Fruit fly (Drosophila melanogaster): ENCODE measurements around the gene Prp6.
A peak's percentile ranks its signal among the peaks of the same experiment; 100 is the strongest.

The Prp6 gene

dm6 chr3L:18901411-18901810, 3.8 kb upstream of the Prp6 start, which contains the start of the genes arx and CG6843 (continued):
- TF ChIP-seq CG17359 (tag; optimal IDR thresholded peaks at IDR 0.05) (no peak), CG7372 (GFP tag; IDR thresholded peaks at IDR 0.05) (no peak), D19B (GFP tag; optimal IDR thresholded peaks at IDR 0.05) (no peak), Camta (GFP tag; optimal IDR thresholded peaks at IDR 0.05) (no peak), sqz (GFP tag; optimal IDR thresholded peaks at IDR 0.05) (no peak), CG4707 (GFP tag; optimal IDR thresholded peaks at IDR 0.05) (no peak), mam (GFP tag; optimal IDR thresholded peaks at IDR 0.05) (no peak), CG7556 (GFP tag; optimal IDR thresholded peaks at IDR 0.05) (no peak), CG34224 (GFP tag; IDR thresholded peaks at IDR 0.05; ENCODE audit: partially characterized antibody) (peak; percentile 95), Side (GFP tag; optimal IDR thresholded peaks at IDR 0.05) (no peak), CG7928 (GFP tag; optimal IDR thresholded peaks at IDR 0.05) (peak; percentile 9), zfh2 (GFP tag; optimal IDR thresholded peaks at IDR 0.05) (no peak), CG17912 (GFP tag; optimal IDR thresholded peaks at IDR 0.05) (no peak), Adf1 (GFP tag; IDR thresholded peaks at IDR 0.05) (no peak), CG14050 (GFP tag; IDR thresholded peaks at IDR 0.05) (no peak), ab (GFP tag; optimal IDR thresholded peaks at IDR 0.05) (no peak), stc (GFP tag; IDR thresholded peaks at IDR 0.05) (no peak), prd (optimal IDR thresholded peaks at IDR 0.05) (no peak), prd (GFP tag; IDR thresholded peaks at IDR 0.05) (no peak), Mrtf (GFP tag; IDR thresholded peaks at IDR 0.05) (no peak), dmrt11E (tag; optimal IDR thresholded peaks at IDR 0.05) (no peak), GATAe (GFP tag; conservative IDR thresholded peaks at IDR 0.05) (no peak), pb (GFP tag; optimal IDR thresholded peaks at IDR 0.05) (no peak), CG1233 (GFP tag; optimal IDR thresholded peaks at IDR 0.05) (no peak), sima (GFP tag; optimal IDR thresholded peaks at IDR 0.05) (no peak), Drgx (GFP tag; IDR thresholded peaks at IDR 0.05) (no peak), odd (GFP tag; optimal IDR thresholded peaks at IDR 0.05) (no peak), CG8765 (GFP tag; IDR thresholded peaks at IDR 0.05) (no peak), CG6813 (GFP tag; optimal IDR thresholded peaks at IDR 0.05) (no peak), Ets97D (GFP tag; optimal IDR thresholded peaks at IDR 0.05) (peak; percentile 55), Mes4 (GFP tag; optimal IDR thresholded peaks at IDR 0.05) (no peak), crol (GFP tag; IDR thresholded peaks at IDR 0.05) (no peak), CG17802 (tag; optimal IDR thresholded peaks at IDR 0.05) (no peak), z (GFP tag; IDR thresholded peaks at IDR 0.05) (no peak), wor (GFP tag; IDR thresholded peaks at IDR 0.05) (no peak), CG7786 (GFP tag; optimal IDR thresholded peaks at IDR 0.05) (no peak), Max (GFP tag; optimal IDR thresholded peaks at IDR 0.05) (no peak), grn (GFP tag; optimal IDR thresholded peaks at IDR 0.05) (no peak), Dip3 (GFP tag; optimal IDR thresholded peaks at IDR 0.05) (no peak), Blimp-1 (GFP tag; optimal IDR thresholded peaks at IDR 0.05) (no peak), twi (tag; optimal IDR thresholded peaks at IDR 0.05) (no peak), sens-2 (GFP tag; IDR thresholded peaks at IDR 0.05) (no peak), chif (GFP tag; optimal IDR thresholded peaks at IDR 0.05) (no peak), CG15696 (tag; optimal IDR thresholded peaks at IDR 0.05) (no peak), CTCF (GFP tag; optimal IDR thresholded peaks at IDR 0.05) (peak; percentile 4), seq (GFP tag; IDR thresholded peaks at IDR 0.05) (no peak), ERR (GFP tag; optimal IDR thresholded peaks at IDR 0.05) (no peak), CG15011 (GFP tag; optimal IDR thresholded peaks at IDR 0.05) (no peak), bab2 (GFP tag; optimal IDR thresholded peaks at IDR 0.05) (no peak), chm (GFP tag; IDR thresholded peaks at IDR 0.05) (no peak), B-H2 (GFP tag; optimal IDR thresholded peaks at IDR 0.05) (peak; percentile 56), CG12104 (GFP tag; optimal IDR thresholded peaks at IDR 0.05) (no peak), ac (GFP tag; optimal IDR thresholded peaks at IDR 0.05) (no peak), Ravus (GFP tag; IDR thresholded peaks at IDR 0.05) (no peak)

Data from whole organism, embryonic.